Fruit fly (Drosophila melanogaster) whole organism, wandering third instar larva: ENCODE measurements around the gene CG33098.

Source experiments
- Abd-B ChIP-seq: fragments of >200 bp; optimal IDR thresholded peaks from 2 replicates; lab custom pipeline; 2017; ENCODE audit warnings: missing biosample characterization, missing genetic modification characterization
- GATAd ChIP-seq: sonication (Bioruptor generic); optimal IDR thresholded peaks from 2 replicates; lab custom pipeline; 2016; ENCODE audit warnings: missing biosample characterization, missing genetic modification characterization
- OdsH ChIP-seq: fragments of 200-800 bp; sonication (Bioruptor generic); optimal IDR thresholded peaks from 2 replicates; lab custom pipeline; 2016; ENCODE audit warnings: missing biosample characterization, mild to moderate bottlenecking, missing genetic modification characterization
- Rel ChIP-seq, 2 experiments: fragments of 200-800 bp; sonication (Bioruptor generic) in 1 of 2; optimal IDR thresholded peaks; 2 replicates in 1 of 2; 3 replicates in 1 of 2; lab custom pipeline; 2016 to 2019; ENCODE audit warnings: mild to moderate bottlenecking in 2 of 2, missing biosample characterization in 2 of 2, missing genetic modification characterization in 2 of 2, moderate library complexity in 1 of 2
- br ChIP-seq: fragments of 200-800 bp; sonication (Bioruptor generic); optimal IDR thresholded peaks from 2 replicates; lab custom pipeline; 2016; ENCODE audit warnings: missing biosample characterization, missing genetic modification characterization
- ey ChIP-seq: fragments of 200-800 bp; sonication (Bioruptor generic); optimal IDR thresholded peaks from 2 replicates; lab custom pipeline; 2016; ENCODE audit warnings: missing biosample characterization, missing genetic modification characterization
- psq ChIP-seq: fragments of 200-800 bp; sonication (Bioruptor generic); optimal IDR thresholded peaks from 3 replicates; lab custom pipeline; 2017; ENCODE audit warnings: missing biosample characterization, mild to moderate bottlenecking, missing genetic modification characterization, moderate library complexity
- woc ChIP-seq: sonication (Bioruptor generic); optimal IDR thresholded peaks from 2 replicates; lab custom pipeline; 2016; ENCODE audit warnings: missing biosample characterization, mild to moderate bottlenecking, missing genetic modification characterization

dm6 chr3R:12375258-12375783 is 11.7 kb upstream of the CG33098 start, which contains the start of gene GstD5:
- TF ChIP-seq GATAd (GFP tag; lab: Kevin White, UChicago) (no peak), ey (no peak), Rel (GFP tag; optimal IDR thresholded peaks at IDR 0.05; lab: Kevin White, UChicago) (no peak), Rel (tag; optimal IDR thresholded peaks at IDR 0.05; lab: Kevin White, UChicago) (no peak), woc (GFP tag; lab: Kevin White, UChicago) (no peak), Abd-B (GFP tag; lab: Kevin White, UChicago) (no peak), psq (GFP tag; lab: Kevin White, UChicago) (no peak), br (GFP tag; lab: Kevin White, UChicago) (no peak), OdsH (GFP tag; lab: Kevin White, UChicago) (no peak)
